Worm (Caenorhabditis elegans) whole organism, mixed stage, embryonic: ENCODE data around the gene pqn-22.
"Not testable (repeated sequence)": the region's sequence is repeated elsewhere in the genome, so short reads cannot be mapped to it uniquely, and the experiment has no call there.

Source experiments
- M03D4.4 ChIP-seq: sonication (generic microtip); optimal IDR thresholded peaks from 2 replicates; lab custom pipeline; 2017; ENCODE audit warnings: mild to moderate bottlenecking, missing genetic modification characterization, missing compliant biosample characterization
- bed-3 ChIP-seq: fragments of 200-800 bp; sonication (Bioruptor generic); optimal IDR thresholded peaks from 3 replicates; lab custom pipeline; 2018; ENCODE audit warnings: mild to moderate bottlenecking, missing genetic modification characterization, moderate library complexity, missing compliant biosample characterization
- ceh-39 ChIP-seq: fragments of 150-350 bp; optimal IDR thresholded peaks from 2 replicates; lab custom pipeline; 2014; ENCODE audit warnings: missing biosample characterization, missing genetic modification characterization
- ceh-43 ChIP-seq: fragments of 200-800 bp; sonication (Bioruptor generic); optimal IDR thresholded peaks from 2 replicates; lab custom pipeline; 2018; ENCODE audit warnings: mild to moderate bottlenecking, missing genetic modification characterization, moderate library complexity, missing compliant biosample characterization
- ces-1 ChIP-seq: fragments of 150-350 bp; optimal IDR thresholded peaks from 2 replicates; lab custom pipeline; 2014; ENCODE audit warnings: missing biosample characterization, missing genetic modification reagents, missing genetic modification characterization
- cnd-1 ChIP-seq: fragments of 200-800 bp; sonication (Bioruptor generic); optimal IDR thresholded peaks from 2 replicates; lab custom pipeline; 2018; ENCODE audit warnings: mild to moderate bottlenecking, missing genetic modification characterization, missing compliant biosample characterization
- drap-1 ChIP-seq: fragments of 200-800 bp; sonication (Bioruptor generic); optimal IDR thresholded peaks from 3 replicates; lab custom pipeline; 2018; ENCODE audit warnings: mild to moderate bottlenecking, missing genetic modification characterization, missing compliant biosample characterization
- elt-1 ChIP-seq: sonication (generic microtip); optimal IDR thresholded peaks from 2 replicates; lab custom pipeline; 2017; ENCODE audit warnings: missing genetic modification characterization, mild to moderate bottlenecking, missing compliant biosample characterization, antibody characterized with exemption, moderate library complexity, borderline replicate concordance; ENCODE audit not compliant: insufficient read depth
- elt-3 ChIP-seq: fragments of 150-350 bp; optimal IDR thresholded peaks from 2 replicates; lab custom pipeline; 2014; ENCODE audit warnings: missing biosample characterization, missing genetic modification characterization
- flh-1 ChIP-seq: fragments of 200-800 bp; sonication (Bioruptor generic); optimal IDR thresholded peaks from 2 replicates; lab custom pipeline; 2018; ENCODE audit warnings: mild to moderate bottlenecking, missing genetic modification characterization, moderate library complexity, missing compliant biosample characterization
- ham-2 ChIP-seq: fragments of 200-800 bp; sonication (Bioruptor generic); optimal IDR thresholded peaks from 2 replicates; lab custom pipeline; 2018; ENCODE audit warnings: mild to moderate bottlenecking, missing genetic modification characterization, missing compliant biosample characterization
- hlh-1 ChIP-seq: fragments of 150-350 bp; optimal IDR thresholded peaks from 2 replicates; lab custom pipeline; 2014; ENCODE audit warnings: missing biosample characterization, missing genetic modification reagents, missing genetic modification characterization
- lin-13 ChIP-seq: fragments of 150-350 bp; optimal IDR thresholded peaks from 2 replicates; lab custom pipeline; 2014; ENCODE audit warnings: missing biosample characterization, missing genetic modification characterization
- lin-32 ChIP-seq: fragments of 200-800 bp; sonication (Bioruptor generic); optimal IDR thresholded peaks from 2 replicates; lab custom pipeline; 2018; ENCODE audit warnings: mild to moderate bottlenecking, missing genetic modification characterization, missing compliant biosample characterization
- mab-5 ChIP-seq: fragments of 150-350 bp; optimal IDR thresholded peaks from 2 replicates; lab custom pipeline; 2014; ENCODE audit warnings: missing biosample characterization, missing genetic modification characterization
- mep-1 ChIP-seq: fragments of 150-350 bp; optimal IDR thresholded peaks from 2 replicates; lab custom pipeline; 2017; ENCODE audit warnings: missing biosample characterization, missing genetic modification reagents, missing genetic modification characterization, inconsistent platforms
- mls-2 ChIP-seq: sonication (generic microtip); optimal IDR thresholded peaks from 2 replicates; lab custom pipeline; 2016; ENCODE audit warnings: mild to moderate bottlenecking, missing genetic modification characterization, moderate library complexity, missing compliant biosample characterization
- nhr-2 ChIP-seq: fragments of 150-350 bp; optimal IDR thresholded peaks from 2 replicates; lab custom pipeline; 2014; ENCODE audit warnings: missing biosample characterization, missing genetic modification characterization
- nhr-237 ChIP-seq: fragments of 150-350 bp; optimal IDR thresholded peaks from 2 replicates; lab custom pipeline; 2014; ENCODE audit warnings: missing biosample characterization, missing genetic modification characterization
- nhr-76 ChIP-seq: sonication (generic microtip); optimal IDR thresholded peaks from 2 replicates; lab custom pipeline; 2017; ENCODE audit warnings: missing biosample characterization, missing genetic modification characterization
- pha-4 ChIP-seq: fragments of 150-350 bp; optimal IDR thresholded peaks from 2 replicates; lab custom pipeline; 2018; ENCODE audit warnings: missing biosample characterization, missing genetic modification reagents, missing genetic modification characterization
- sem-2 ChIP-seq: fragments of 200-800 bp; sonication (Bioruptor generic); optimal IDR thresholded peaks from 2 replicates; lab custom pipeline; 2018; ENCODE audit warnings: mild to moderate bottlenecking, missing genetic modification characterization, missing compliant biosample characterization
- snpc-4 ChIP-seq: fragments of 150-350 bp; optimal IDR thresholded peaks from 2 replicates; lab custom pipeline; 2014; ENCODE audit warnings: missing biosample characterization, missing genetic modification characterization
- tbx-8 ChIP-seq: fragments of 200-800 bp; sonication (Bioruptor generic); optimal IDR thresholded peaks from 2 replicates; lab custom pipeline; 2018; ENCODE audit warnings: mild to moderate bottlenecking, missing genetic modification characterization, moderate library complexity, missing compliant biosample characterization
- unc-120 ChIP-seq: sonication (generic microtip); optimal IDR thresholded peaks from 2 replicates; lab custom pipeline; 2017; ENCODE audit warnings: missing genetic modification characterization, missing compliant biosample characterization; ENCODE audit not compliant: poor library complexity, severe bottlenecking
- unc-39 ChIP-seq: fragments of 150-350 bp; optimal IDR thresholded peaks from 2 replicates; lab custom pipeline; 2014; ENCODE audit warnings: missing biosample characterization, missing genetic modification characterization
- unc-62 ChIP-seq: fragments of 150-350 bp; optimal IDR thresholded peaks from 2 replicates; lab custom pipeline; 2014; ENCODE audit warnings: missing biosample characterization, missing genetic modification reagents, missing genetic modification characterization
- ztf-11 ChIP-seq: fragments of 150-350 bp; optimal IDR thresholded peaks from 2 replicates; lab custom pipeline; 2014; ENCODE audit warnings: missing biosample characterization, missing genetic modification characterization

Gene pqn-22

ce11 chrIV:6033539-6033938 is at the start of gene pqn-22:
pqn-22 (minus strand) TSS chrIV:6033639.
- not testable (repeated sequence) for TF ChIP-seq ceh-39 (tag; lab: Kevin White, UChicago); ham-2 (GFP tag; lab: Kevin White, UChicago); snpc-4

DNA sequence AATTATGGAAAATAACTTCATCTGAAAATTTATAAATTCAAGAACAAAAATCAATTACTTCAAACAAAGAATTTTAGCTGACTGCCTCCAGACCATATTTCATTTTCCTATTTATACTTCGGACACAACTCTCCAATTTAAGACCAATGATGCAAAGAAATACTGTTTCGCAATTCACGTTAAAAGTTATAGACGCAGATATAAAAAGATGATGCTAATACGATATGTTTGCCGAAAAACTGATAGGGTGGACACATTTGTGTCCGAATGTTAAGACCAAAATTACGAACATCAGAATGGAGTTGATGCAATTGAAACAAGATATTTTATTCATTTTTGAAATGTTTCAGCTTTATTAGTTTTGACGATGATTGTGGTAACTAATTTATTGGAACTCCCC is 46.5 kb upstream of the pqn-22 start, which contains the start of gene ugt-19:
Gene ugt-19 (minus strand): TSS at position 28 of the 400 bp plus-strand sequence.
- TF ChIP-seq nhr-2 (tag; lab: Kevin White, UChicago) (no peak), elt-3 (tag; lab: Kevin White, UChicago) (peak; percentile 8)
- TF ChIP-seq, all 35 proteins: peak for 1

- TF ChIP-seq mab-5 (tag; lab: Kevin White, UChicago) (no peak), mep-1 (no peak), sem-2 (GFP tag; lab: Kevin White, UChicago) (no peak), tbx-8 (GFP tag; lab: Kevin White, UChicago) (no peak), bed-3 (GFP tag; lab: Kevin White, UChicago) (no peak), unc-62 (GFP tag; lab: Kevin White, UChicago) (no peak), cnd-1 (no peak), lin-32 (GFP tag; lab: Kevin White, UChicago) (no peak), hlh-1 (tag; lab: Kevin White, UChicago) (no peak), flh-1 (GFP tag; lab: Kevin White, UChicago) (no peak), lin-13 (tag; lab: Kevin White, UChicago) (no peak), nhr-237 (no peak), unc-120 (tag; lab: Kevin White, UChicago) (no peak), drap-1 (GFP tag; lab: Kevin White, UChicago) (no peak), nhr-76 (tag; lab: Kevin White, UChicago) (no peak), elt-3 (tag; lab: Kevin White, UChicago) (no peak)
- TF ChIP-seq, all 35 proteins: peak for 0
Measured at ce11 chrIV:6076128-6076527, 42.7 kb upstream of the pqn-22 start, which contains the start of gene cpg-20. cpg-20 (minus strand) TSS chrIV:6076228.

DNA sequence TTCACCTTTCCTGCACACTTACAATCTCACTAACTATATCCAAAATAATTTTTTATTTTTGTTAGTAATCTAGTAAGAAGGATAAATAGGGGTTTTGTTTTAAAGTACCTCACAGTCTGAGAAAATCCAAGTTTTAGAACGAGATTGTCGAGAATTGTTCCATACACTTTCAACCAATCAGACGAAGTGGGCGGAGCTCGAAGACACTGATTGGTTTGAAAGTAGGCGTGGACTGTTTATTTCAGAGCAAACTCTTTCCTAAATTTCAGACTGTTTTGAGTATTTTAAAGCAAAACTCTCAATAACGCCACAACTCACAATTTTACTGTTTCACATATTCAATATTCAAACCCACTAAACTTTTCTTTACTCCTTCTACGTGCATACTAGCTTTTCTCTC is 37.6 kb upstream of the pqn-22 start:
- TF ChIP-seq ham-2 (GFP tag; lab: Kevin White, UChicago) (no peak), unc-39 (no peak), ztf-11 (tag; lab: Kevin White, UChicago) (no peak), ces-1 (GFP tag; lab: Kevin White, UChicago) (no peak), nhr-2 (tag; lab: Kevin White, UChicago) (no peak), pha-4 (no peak), mls-2 (tag; lab: Kevin White, UChicago) (no peak), ceh-43 (GFP tag; lab: Kevin White, UChicago) (no peak), unc-120 (tag; lab: Kevin White, UChicago) (no peak), unc-62 (GFP tag; lab: Kevin White, UChicago) (no peak), elt-3 (tag; lab: Kevin White, UChicago) (no peak)

DNA sequence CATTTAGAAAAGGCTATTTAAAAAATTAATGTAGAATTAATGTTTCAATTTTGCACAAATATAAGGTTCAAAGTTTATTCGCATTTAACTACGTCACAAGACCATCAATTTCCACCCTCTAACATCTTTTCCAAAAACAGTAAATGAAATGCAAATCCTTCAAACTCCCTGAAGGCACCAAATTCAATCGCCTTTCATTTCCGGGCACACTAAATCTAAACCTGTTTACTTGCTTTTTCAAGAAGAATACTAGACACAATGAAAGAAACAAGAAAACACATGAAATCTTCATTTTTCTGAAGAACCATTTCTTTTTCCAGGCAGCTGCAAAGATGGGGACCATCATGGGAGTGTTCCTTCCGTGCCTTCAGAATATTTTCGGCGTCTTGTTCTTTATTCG is 31.7 kb upstream of the pqn-22 start:
- TF ChIP-seq mls-2 (tag; lab: Kevin White, UChicago) (no peak), sem-2 (GFP tag; lab: Kevin White, UChicago) (no peak), ces-1 (GFP tag; lab: Kevin White, UChicago) (peak; percentile 90), cnd-1 (no peak)

ce11 chrIV:6064657-6065056 is 31.2 kb upstream of the pqn-22 start:
- TF ChIP-seq sem-2 (GFP tag; lab: Kevin White, UChicago) (no peak), ces-1 (GFP tag; lab: Kevin White, UChicago) (no peak), ceh-43 (GFP tag; lab: Kevin White, UChicago) (no peak)

ce11 chrIV:6062078-6062477 is 28.6 kb upstream of the pqn-22 start:
- TF ChIP-seq nhr-237 (no peak), sem-2 (GFP tag; lab: Kevin White, UChicago) (no peak), elt-1 (no peak), nhr-76 (tag; lab: Kevin White, UChicago) (no peak), flh-1 (GFP tag; lab: Kevin White, UChicago) (no peak), M03D4.4 (tag; lab: Kevin White, UChicago) (no peak), elt-3 (tag; lab: Kevin White, UChicago) (no peak), ces-1 (GFP tag; lab: Kevin White, UChicago) (no peak)
